Fruit fly (Drosophila melanogaster): ENCODE results near the gene ph-p.

ph-p gene

dm6 chrX:2096341-2096740 lies 41.8 kb downstream of the ph-p start:
- TF ChIP-seq CG8159 (tag; optimal IDR thresholded peaks at IDR 0.05) = no peak
- no peak for TF ChIP-seq gl (tag; optimal IDR thresholded peaks at IDR 0.05)
- no peak for TF ChIP-seq CG32121 (GFP tag; IDR thresholded peaks at IDR 0.05)
- TF ChIP-seq CG4496 (GFP tag; IDR thresholded peaks at IDR 0.05) = no peak
- no peak for TF ChIP-seq CG17806 (tag; optimal IDR thresholded peaks at IDR 0.05)
- no peak for TF ChIP-seq D1 (tag; optimal IDR thresholded peaks at IDR 0.05)

dm6 chrX:2094072-2094761 lies 44.0 kb downstream of the ph-p start, which contains the start of gene csw:
Gene csw (plus strand): TSS chrX:2094234.
- peak; percentile 92 for TF ChIP-seq Pif1A (GFP tag; optimal IDR thresholded peaks at IDR 0.05)
- TF ChIP-seq CG8301 (tag; optimal IDR thresholded peaks at IDR 0.05) = peak; percentile 66
- peak; percentile 84 for TF ChIP-seq CG32121 (GFP tag; IDR thresholded peaks at IDR 0.05)
- peak; percentile 94 for TF ChIP-seq CG12605 (GFP tag; IDR thresholded peaks at IDR 0.05)
- peak; percentile 77 for TF ChIP-seq Pif1B (GFP tag; optimal IDR thresholded peaks at IDR 0.05)
- peak; percentile 93 for TF ChIP-seq CG13204 (GFP tag; optimal IDR thresholded peaks at IDR 0.05)
- TF ChIP-seq Snoo (tag; optimal IDR thresholded peaks at IDR 0.05) = peak; percentile 74
- peak; percentile 65 for TF ChIP-seq CG9948 (tag; optimal IDR thresholded peaks at IDR 0.05)
- peak; percentile 82 for TF ChIP-seq CG14655 (GFP tag; optimal IDR thresholded peaks at IDR 0.05)
- TF ChIP-seq CG15710 (tag; optimal IDR thresholded peaks at IDR 0.05) = peak; percentile 85
- TF ChIP-seq rn (GFP tag; IDR thresholded peaks at IDR 0.05) = peak; percentile 81
- no peak for TF ChIP-seq CG10348 (GFP tag; IDR thresholded peaks at IDR 0.05)
- peak; percentile 98 for TF ChIP-seq gl (tag; optimal IDR thresholded peaks at IDR 0.05)
- peak; percentile 23 for TF ChIP-seq D1 (tag; optimal IDR thresholded peaks at IDR 0.05)
- TF ChIP-seq CG34367 (tag; optimal IDR thresholded peaks at IDR 0.05) = peak; percentile 93
- peak; percentile 85 for TF ChIP-seq CG8159 (tag; optimal IDR thresholded peaks at IDR 0.05)
- TF ChIP-seq Ets98B (GFP tag; IDR thresholded peaks at IDR 0.05) = peak; percentile 84
- TF ChIP-seq CG17806 (tag; optimal IDR thresholded peaks at IDR 0.05) = peak; percentile 76
- TF ChIP-seq EcR (GFP tag; optimal IDR thresholded peaks at IDR 0.05) = peak; percentile 70
- TF ChIP-seq fd96Ca (GFP tag; IDR thresholded peaks at IDR 0.05) = peak; percentile 85
- TF ChIP-seq CG4496 (GFP tag; IDR thresholded peaks at IDR 0.05) = peak; percentile 96

- TF ChIP-seq CG8301 (tag; optimal IDR thresholded peaks at IDR 0.05) (peak; percentile 31), CG12605 (GFP tag; IDR thresholded peaks at IDR 0.05) (no peak), CG10348 (GFP tag; IDR thresholded peaks at IDR 0.05) (no peak), CG8159 (tag; optimal IDR thresholded peaks at IDR 0.05) (peak; percentile 33), Snoo (tag; optimal IDR thresholded peaks at IDR 0.05) (no peak), rn (GFP tag; IDR thresholded peaks at IDR 0.05) (no peak), Pif1B (GFP tag; optimal IDR thresholded peaks at IDR 0.05) (no peak), CG32121 (GFP tag; IDR thresholded peaks at IDR 0.05) (no peak), CG4496 (GFP tag; IDR thresholded peaks at IDR 0.05) (no peak), CG9948 (tag; optimal IDR thresholded peaks at IDR 0.05) (no peak), CG14655 (GFP tag; optimal IDR thresholded peaks at IDR 0.05) (peak; percentile 35), CG34367 (tag; optimal IDR thresholded peaks at IDR 0.05) (no peak), CG15710 (tag; optimal IDR thresholded peaks at IDR 0.05) (no peak), fd96Ca (GFP tag; IDR thresholded peaks at IDR 0.05) (no peak), Ets98B (GFP tag; IDR thresholded peaks at IDR 0.05) (no peak)
Observed at dm6 chrX:2089812-2090211, 48.4 kb downstream of the ph-p start.

dm6 chrX:2088798-2089197 lies 49.4 kb downstream of the ph-p start:
- TF ChIP-seq EcR (GFP tag; optimal IDR thresholded peaks at IDR 0.05) = no peak
- no peak for TF ChIP-seq CG34367 (tag; optimal IDR thresholded peaks at IDR 0.05)
- 0 out of 2 replicates have a peak, but pooled peaks have one; percentile 7 for TF ChIP-seq Ets98B (GFP tag; IDR thresholded peaks at IDR 0.05)

dm6 chrX:2087501-2087900 lies 50.7 kb downstream of the ph-p start:
- TF ChIP-seq CG12605 (GFP tag; IDR thresholded peaks at IDR 0.05) (peak; percentile 75), gl (tag; optimal IDR thresholded peaks at IDR 0.05) (no peak), CG10348 (GFP tag; IDR thresholded peaks at IDR 0.05) (peak; percentile 59), CG9948 (tag; optimal IDR thresholded peaks at IDR 0.05) (no peak), fd96Ca (GFP tag; IDR thresholded peaks at IDR 0.05) (peak; percentile 89), CG32121 (GFP tag; IDR thresholded peaks at IDR 0.05) (peak; percentile 84), Snoo (tag; optimal IDR thresholded peaks at IDR 0.05) (no peak), CG13204 (GFP tag; optimal IDR thresholded peaks at IDR 0.05) (no peak), Pif1A (GFP tag; optimal IDR thresholded peaks at IDR 0.05) (peak; percentile 56), D1 (tag; optimal IDR thresholded peaks at IDR 0.05) (no peak), EcR (GFP tag; optimal IDR thresholded peaks at IDR 0.05) (no peak), CG34367 (tag; optimal IDR thresholded peaks at IDR 0.05) (no peak), CG4496 (GFP tag; IDR thresholded peaks at IDR 0.05) (peak; percentile 92), Pif1B (GFP tag; optimal IDR thresholded peaks at IDR 0.05) (peak; percentile 32), CG14655 (GFP tag; optimal IDR thresholded peaks at IDR 0.05) (peak; percentile 74), CG17806 (tag; optimal IDR thresholded peaks at IDR 0.05) (no peak), rn (GFP tag; IDR thresholded peaks at IDR 0.05) (0 out of 2 replicates have a peak, but pooled peaks have one; percentile 48), CG15710 (tag; optimal IDR thresholded peaks at IDR 0.05) (no peak), CG8301 (tag; optimal IDR thresholded peaks at IDR 0.05) (peak; percentile 57), CG8159 (tag; optimal IDR thresholded peaks at IDR 0.05) (no peak), Ets98B (GFP tag; IDR thresholded peaks at IDR 0.05) (peak; percentile 89)

dm6 chrX:2083678-2084162 lies 54.5 kb downstream of the ph-p start:
- TF ChIP-seq fd96Ca (GFP tag; IDR thresholded peaks at IDR 0.05) (peak; percentile 96), CG8301 (tag; optimal IDR thresholded peaks at IDR 0.05) (peak; percentile 88), gl (tag; optimal IDR thresholded peaks at IDR 0.05) (peak; percentile 75), CG8159 (tag; optimal IDR thresholded peaks at IDR 0.05) (peak; percentile 83), Pif1A (GFP tag; optimal IDR thresholded peaks at IDR 0.05) (peak; percentile 94), Snoo (tag; optimal IDR thresholded peaks at IDR 0.05) (peak; percentile 85), CG14655 (GFP tag; optimal IDR thresholded peaks at IDR 0.05) (peak; percentile 90), CG9948 (tag; optimal IDR thresholded peaks at IDR 0.05) (peak; percentile 88), CG34367 (tag; optimal IDR thresholded peaks at IDR 0.05) (peak; percentile 81), CG32121 (GFP tag; IDR thresholded peaks at IDR 0.05) (peak; percentile 94), CG13204 (GFP tag; optimal IDR thresholded peaks at IDR 0.05) (peak; percentile 64), D1 (tag; optimal IDR thresholded peaks at IDR 0.05) (peak; percentile 7), EcR (GFP tag; optimal IDR thresholded peaks at IDR 0.05) (peak; percentile 93), Pif1B (GFP tag; optimal IDR thresholded peaks at IDR 0.05) (peak; percentile 94), Ets98B (GFP tag; IDR thresholded peaks at IDR 0.05) (peak; percentile 94), CG4496 (GFP tag; IDR thresholded peaks at IDR 0.05) (peak; percentile 94), CG10348 (GFP tag; IDR thresholded peaks at IDR 0.05) (peak; percentile 76), rn (GFP tag; IDR thresholded peaks at IDR 0.05) (peak; percentile 86), CG15710 (tag; optimal IDR thresholded peaks at IDR 0.05) (peak; percentile 85), CG12605 (GFP tag; IDR thresholded peaks at IDR 0.05) (peak; percentile 87), CG17806 (tag; optimal IDR thresholded peaks at IDR 0.05) (peak; percentile 88)

Data from whole organism, pupa.